Fruit fly (Drosophila melanogaster) whole organism: ENCODE results near the gene timeout.

Experiments
- CG8478 ChIP-seq: fragments of >200 bp; optimal IDR thresholded peaks from 2 replicates; lab custom pipeline; 2018; ENCODE audit warnings: inconsistent platforms
- EcR ChIP-seq, 2 experiments: fragments of >200 bp; optimal IDR thresholded peaks; 2 replicates each; lab custom pipeline; 2017; ENCODE audit warnings: missing biosample characterization in 2 of 2, missing genetic modification characterization in 2 of 2, missing genetic modification reagents in 2 of 2
- pan ChIP-seq: fragments of >200 bp; optimal IDR thresholded peaks from 2 replicates; lab custom pipeline; 2017
- psq ChIP-seq: fragments of >200 bp; optimal IDR thresholded peaks from 2 replicates; lab custom pipeline; 2017
- usp ChIP-seq: fragments of >200 bp; optimal IDR thresholded peaks from 2 replicates; lab custom pipeline; 2017; ENCODE audit warnings: missing biosample characterization, missing genetic modification characterization, mixed read lengths

DNA sequence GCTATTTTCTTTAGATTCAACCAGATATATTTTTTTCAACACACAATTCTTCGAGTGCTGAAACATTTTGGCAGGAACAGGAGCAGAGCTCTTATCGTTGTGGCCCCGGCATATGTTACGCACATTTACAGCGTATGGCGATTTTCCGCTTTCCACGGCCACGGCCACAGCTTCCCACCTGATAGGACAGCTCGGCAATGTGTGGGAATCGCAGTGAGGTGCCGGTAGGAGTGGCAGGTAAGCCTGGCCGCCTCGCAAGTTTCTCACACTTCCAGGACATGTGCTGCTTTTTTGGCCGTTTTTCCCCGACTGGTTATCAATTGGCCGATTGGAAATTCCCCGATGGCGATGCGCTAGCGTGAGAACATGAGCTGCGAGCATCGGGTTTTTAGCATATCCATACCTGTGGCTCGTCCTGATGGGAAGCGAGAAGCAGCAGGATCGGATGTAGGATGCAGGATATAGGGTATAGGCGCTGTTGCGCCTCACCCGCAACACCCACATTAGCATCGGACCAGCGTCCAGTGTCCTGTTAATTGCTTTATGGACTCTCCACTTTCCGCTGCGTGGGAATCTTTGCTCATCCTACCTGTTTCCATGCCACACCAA is 18.3 kb upstream of the timeout start:
- TF ChIP-seq usp (GFP tag; lab: Kevin White, UChicago) (no peak), EcR (GFP tag; optimal IDR thresholded peaks at IDR 0.05; lab: Kevin White, UChicago) (no peak), CG8478 (lab: Kevin White, UChicago) (no peak), psq (lab: Kevin White, UChicago) (no peak), pan (lab: Kevin White, UChicago) (no peak)
